Fruit fly (Drosophila melanogaster) whole organism, embryonic: ENCODE data around the gene Dhpr.

Experiments
- CG10462 ChIP-seq: fragments of 200-800 bp; sonication (Bioruptor generic); optimal IDR thresholded peaks from 2 replicates; lab custom pipeline; 2016; ENCODE audit warnings: missing biosample characterization, missing genetic modification characterization
- CG11085 ChIP-seq: fragments of 200-800 bp; sonication (Bioruptor generic); IDR thresholded peaks from 2 replicates; pipeline ENCODE4 v1.3.6; 2022; ENCODE audit warnings: missing biosample characterization, missing genetic modification characterization
- CG12155 ChIP-seq: fragments of 200-800 bp; sonication (Bioruptor generic); optimal IDR thresholded peaks from 3 replicates; lab custom pipeline; 2016; ENCODE audit warnings: missing biosample characterization, missing genetic modification characterization
- CG13424 ChIP-seq: fragments of 200-800 bp; sonication (Bioruptor generic); optimal IDR thresholded peaks from 2 replicates; lab custom pipeline; 2019; ENCODE audit warnings: missing biosample characterization, mild to moderate bottlenecking, missing genetic modification characterization, moderate library complexity
- CG1529 ChIP-seq: fragments of 200-800 bp; sonication (Bioruptor generic); optimal IDR thresholded peaks from 3 replicates; lab custom pipeline; 2018; ENCODE audit warnings: missing biosample characterization, missing genetic modification characterization
- CG15601 ChIP-seq: fragments of 200-800 bp; sonication (Bioruptor generic); optimal IDR thresholded peaks from 3 replicates; lab custom pipeline; 2019; ENCODE audit warnings: missing biosample characterization, mild to moderate bottlenecking, missing genetic modification characterization, moderate library complexity
- CG1647 ChIP-seq: fragments of 200-800 bp; sonication (Bioruptor generic); optimal IDR thresholded peaks from 3 replicates; lab custom pipeline; 2016; ENCODE audit warnings: missing biosample characterization, missing genetic modification characterization
- CG17568 ChIP-seq: fragments of 200-800 bp; sonication (Bioruptor generic); optimal IDR thresholded peaks from 2 replicates; lab custom pipeline; 2018; ENCODE audit warnings: missing biosample characterization, mild to moderate bottlenecking, missing genetic modification characterization, moderate library complexity
- CG2678 ChIP-seq: fragments of 200-800 bp; sonication (Bioruptor generic); optimal IDR thresholded peaks from 3 replicates; lab custom pipeline; 2019; ENCODE audit warnings: missing biosample characterization, mild to moderate bottlenecking, missing genetic modification characterization, moderate library complexity
- CG2712 ChIP-seq: fragments of 200-800 bp; optimal IDR thresholded peaks from 3 replicates; lab custom pipeline; 2019; ENCODE audit warnings: missing biosample characterization, mild to moderate bottlenecking, missing genetic modification characterization, moderate library complexity
- CG33213 ChIP-seq: fragments of 200-800 bp; sonication (Bioruptor generic); optimal IDR thresholded peaks from 3 replicates; lab custom pipeline; 2016; ENCODE audit warnings: missing biosample characterization, missing genetic modification characterization
- CG34224 ChIP-seq: fragments of 200-800 bp; sonication (Bioruptor generic); IDR thresholded peaks from 3 replicates; pipeline ENCODE4 v1.3.6; 2022; ENCODE audit warnings: missing biosample characterization, missing genetic modification characterization; ENCODE audit not compliant: partially characterized antibody
- CG4854 ChIP-seq: fragments of 200-800 bp; sonication (Bioruptor generic); optimal IDR thresholded peaks from 2 replicates; lab custom pipeline; 2016; ENCODE audit warnings: missing biosample characterization, missing genetic modification characterization, inconsistent platforms
- CG6689 ChIP-seq: fragments of 200-800 bp; sonication (Bioruptor generic); IDR thresholded peaks from 2 replicates; pipeline ENCODE4 v1.3.6; 2022; ENCODE audit warnings: missing biosample characterization, missing genetic modification characterization
- CG7357 ChIP-seq: fragments of 200-800 bp; sonication (Bioruptor generic); IDR thresholded peaks from 3 replicates; pipeline ENCODE4 v1.3.6; 2022; ENCODE audit warnings: missing biosample characterization, missing genetic modification characterization
- CG7556 ChIP-seq: fragments of 200-800 bp; sonication (Bioruptor generic); optimal IDR thresholded peaks from 2 replicates; lab custom pipeline; 2017; ENCODE audit warnings: missing biosample characterization, mild to moderate bottlenecking, missing genetic modification characterization
- CG7745 ChIP-seq: fragments of 200-800 bp; sonication (Bioruptor generic); optimal IDR thresholded peaks from 2 replicates; lab custom pipeline; 2018; ENCODE audit warnings: missing biosample characterization, mild to moderate bottlenecking, missing genetic modification characterization, moderate library complexity
- CG9727 ChIP-seq: fragments of 200-800 bp; sonication (Bioruptor generic); optimal IDR thresholded peaks from 3 replicates; lab custom pipeline; 2017; ENCODE audit warnings: missing biosample characterization, mild to moderate bottlenecking, missing genetic modification characterization
- CoRest ChIP-seq: fragments of 200-800 bp; sonication (Bioruptor generic); optimal IDR thresholded peaks from 3 replicates; lab custom pipeline; 2018; ENCODE audit warnings: missing biosample characterization, mild to moderate bottlenecking, missing genetic modification characterization, moderate library complexity
- Dad ChIP-seq: fragments of 200-800 bp; sonication (Bioruptor generic); optimal IDR thresholded peaks from 3 replicates; lab custom pipeline; 2016; ENCODE audit warnings: missing biosample characterization, missing genetic modification characterization
- Dek ChIP-seq: fragments of 200-800 bp; sonication (Bioruptor generic); optimal IDR thresholded peaks from 3 replicates; lab custom pipeline; 2019; ENCODE audit warnings: missing biosample characterization, mild to moderate bottlenecking, missing genetic modification characterization, moderate library complexity
- Dip3 ChIP-seq: fragments of 200-800 bp; sonication (Bioruptor generic); optimal IDR thresholded peaks from 3 replicates; lab custom pipeline; 2016; ENCODE audit warnings: missing biosample characterization, missing genetic modification characterization
- Fer3 ChIP-seq: fragments of 200-800 bp; sonication (Bioruptor generic); optimal IDR thresholded peaks from 2 replicates; lab custom pipeline; 2018; ENCODE audit warnings: missing biosample characterization, mild to moderate bottlenecking, missing genetic modification characterization, moderate library complexity
- Hr3 ChIP-seq: fragments of 200-800 bp; sonication (Bioruptor generic); optimal IDR thresholded peaks from 3 replicates; lab custom pipeline; 2016; ENCODE audit warnings: missing biosample characterization, missing genetic modification characterization
- Lim3 ChIP-seq: fragments of 200-800 bp; sonication (Bioruptor generic); IDR thresholded peaks from 2 replicates; pipeline ENCODE4 v1.3.6; 2022; ENCODE audit warnings: missing biosample characterization, missing genetic modification characterization
- Meics ChIP-seq: fragments of 200-800 bp; sonication (Bioruptor generic); optimal IDR thresholded peaks from 2 replicates; lab custom pipeline; 2017; ENCODE audit warnings: missing biosample characterization, mild to moderate bottlenecking, missing genetic modification characterization
- Nf-YA ChIP-seq: fragments of 200-800 bp; sonication (Bioruptor generic); IDR thresholded peaks from 2 replicates; pipeline ENCODE4 v1.3.6; 2022; ENCODE audit warnings: missing biosample characterization, missing genetic modification characterization
- Oli ChIP-seq: fragments of 200-800 bp; sonication (Bioruptor generic); optimal IDR thresholded peaks from 2 replicates; lab custom pipeline; 2018; ENCODE audit warnings: missing biosample characterization, mild to moderate bottlenecking, missing genetic modification characterization, moderate library complexity
- Optix ChIP-seq: fragments of 200-800 bp; sonication (Bioruptor generic); IDR thresholded peaks from 3 replicates; pipeline ENCODE4 v1.3.6; 2022; ENCODE audit warnings: missing biosample characterization, missing genetic modification characterization
- Pdp1 ChIP-seq, 2 experiments: fragments of 200-800 bp; sonication (Bioruptor generic); optimal IDR thresholded peaks; 3 replicates each; lab custom pipeline; 2016; ENCODE audit warnings: missing biosample characterization in 2 of 2, missing genetic modification characterization in 2 of 2, mild to moderate bottlenecking in 1 of 2, moderate library complexity in 1 of 2
- Sry-δ ChIP-seq: fragments of 200-800 bp; sonication (Bioruptor generic); optimal IDR thresholded peaks from 2 replicates; lab custom pipeline; 2016; ENCODE audit warnings: missing biosample characterization, missing genetic modification characterization
- bsh ChIP-seq, 2 experiments: fragments of 200-800 bp; sonication (Bioruptor generic); optimal IDR thresholded peaks; 2 replicates each; lab custom pipeline; 2017 to 2018; ENCODE audit warnings: mild to moderate bottlenecking in 2 of 2, missing biosample characterization in 2 of 2, missing genetic modification characterization in 2 of 2, moderate library complexity in 1 of 2
- chinmo ChIP-seq: fragments of 200-800 bp; sonication (Bioruptor generic); IDR thresholded peaks from 4 replicates; pipeline ENCODE4 v1.3.6; 2022; ENCODE audit warnings: missing biosample characterization, missing genetic modification characterization; ENCODE audit not compliant: partially characterized antibody
- eve ChIP-seq, 2 experiments: fragments of >200 bp; optimal IDR thresholded peaks; 2 replicates each; lab custom pipeline; 2017; ENCODE audit warnings: missing biosample characterization in 2 of 2, missing genetic modification characterization in 2 of 2
- fru ChIP-seq: fragments of >200 bp; optimal IDR thresholded peaks from 2 replicates; lab custom pipeline; 2017
- gt ChIP-seq: fragments of 200-800 bp; sonication (Bioruptor generic); IDR thresholded peaks from 2 replicates; pipeline ENCODE4 v1.3.6; 2022; ENCODE audit warnings: missing biosample characterization, missing genetic modification characterization
- lab ChIP-seq: fragments of 200-800 bp; sonication (Bioruptor generic); optimal IDR thresholded peaks from 3 replicates; lab custom pipeline; 2017; ENCODE audit warnings: missing biosample characterization, missing genetic modification characterization, mild to moderate bottlenecking, moderate library complexity, missing genetic modification reagents
- lmd ChIP-seq: fragments of 200-800 bp; sonication (Bioruptor generic); IDR thresholded peaks from 2 replicates; pipeline ENCODE4 v1.3.6; 2022; ENCODE audit warnings: missing biosample characterization, missing genetic modification characterization
- luna ChIP-seq: fragments of 200-800 bp; sonication (Bioruptor generic); optimal IDR thresholded peaks from 2 replicates; lab custom pipeline; 2016; ENCODE audit warnings: missing biosample characterization, missing genetic modification characterization
- nmo ChIP-seq: fragments of 200-800 bp; sonication (Bioruptor generic); optimal IDR thresholded peaks from 2 replicates; lab custom pipeline; 2018; ENCODE audit warnings: missing biosample characterization, mild to moderate bottlenecking, missing genetic modification characterization, moderate library complexity
- oc ChIP-seq: fragments of 200-800 bp; sonication (Bioruptor generic); optimal IDR thresholded peaks from 2 replicates; lab custom pipeline; 2018; ENCODE audit warnings: missing biosample characterization, mild to moderate bottlenecking, missing genetic modification characterization, moderate library complexity
- pan ChIP-seq, 4 experiments: fragments of >200 bp in 3 of 4; fragments of 200-800 bp in 1 of 4; sonication (Bioruptor generic) in 1 of 4; optimal IDR thresholded peaks in 3 of 4; IDR thresholded peaks in 1 of 4; 2 replicates each; pipeline versions ENCODE4 v1.3.6 to Lab custom; 2017 to 2022; ENCODE audit warnings: missing biosample characterization in 2 of 4, missing genetic modification characterization in 2 of 4, mixed read lengths in 1 of 4
- peb ChIP-seq: fragments of 200-800 bp; sonication (Bioruptor generic); IDR thresholded peaks from 2 replicates; pipeline ENCODE4 v1.3.6; 2022; ENCODE audit warnings: missing biosample characterization, missing genetic modification characterization
- pros ChIP-seq: fragments of 200-800 bp; sonication (Bioruptor generic); optimal IDR thresholded peaks from 3 replicates; lab custom pipeline; 2019; ENCODE audit warnings: missing biosample characterization, mild to moderate bottlenecking, missing genetic modification characterization, moderate library complexity
- rib ChIP-seq: fragments of 200-800 bp; sonication (Bioruptor generic); IDR thresholded peaks from 2 replicates; pipeline ENCODE4 v1.3.6; 2022; ENCODE audit warnings: missing biosample characterization, missing genetic modification characterization
- row ChIP-seq: fragments of 200-800 bp; sonication (Bioruptor generic); IDR thresholded peaks from 3 replicates; pipeline ENCODE4 v1.3.6; 2022; ENCODE audit warnings: missing biosample characterization, missing genetic modification characterization
- sc ChIP-seq, 3 experiments: fragments of >200 bp in 2 of 3; fragments of 200-800 bp in 1 of 3; sonication (Bioruptor generic) in 1 of 3; optimal IDR thresholded peaks; 2 replicates in 2 of 3; 3 replicates in 1 of 3; lab custom pipeline; 2017; ENCODE audit warnings: mild to moderate bottlenecking in 1 of 3, missing biosample characterization in 1 of 3, missing genetic modification characterization in 1 of 3, missing genetic modification reagents in 1 of 3
- z ChIP-seq: fragments of 200-800 bp; sonication (Bioruptor generic); IDR thresholded peaks from 3 replicates; pipeline ENCODE4 v1.3.6; 2022; ENCODE audit warnings: missing biosample characterization, missing genetic modification characterization

The Dhpr gene

dm6 chr3L:9126021-9126811 lies 8.1 kb upstream of the Dhpr start:
- TF ChIP-seq Dad (GFP tag; lab: Kevin White, UChicago) (no peak), lmd (peak; percentile 40), Sry-δ (GFP tag; lab: Kevin White, UChicago) (no peak), luna (GFP tag; lab: Kevin White, UChicago) (no peak), CG34224 (GFP tag; lab: Robert Waterston, UW) (no peak), sc (optimal IDR thresholded peaks at IDR 0.05; lab: Kevin White, UChicago) (no peak), sc (GFP tag; optimal IDR thresholded peaks at IDR 0.05; lab: Kevin White, UChicago) (no peak), CG2678 (tag; lab: Kevin White, UChicago) (peak; percentile 38), row (GFP tag; lab: Robert Waterston, UW) (peak; percentile 56; the same call in 2 of the 3 replicates), chinmo (GFP tag; lab: Robert Waterston, UW) (0 out of 4 replicates have a peak, but pooled peaks have one; percentile 74), oc (tag; lab: Kevin White, UChicago) (no peak), z (GFP tag; lab: Robert Waterston, UW) (peak; percentile 37; the same call in 1 of the 3 replicates), Dip3 (no peak), CG12155 (GFP tag; lab: Kevin White, UChicago) (peak; percentile 2), lab (peak; percentile 20), peb (GFP tag; lab: Robert Waterston, UW) (0 out of 2 replicates have a peak, but pooled peaks have one; percentile 25), pros (GFP tag; lab: Kevin White, UChicago) (peak; percentile 14), CG6689 (GFP tag; lab: Robert Waterston, UW) (0 out of 2 replicates have a peak, but pooled peaks have one; percentile 20), eve (GFP tag; optimal IDR thresholded peaks at IDR 0.05; lab: Kevin White, UChicago) (peak in 1 of 2 experiments; percentile 18), CG9727 (GFP tag; lab: Kevin White, UChicago) (peak; percentile 19), rib (GFP tag; lab: Robert Waterston, UW) (no peak), Optix (GFP tag; lab: Robert Waterston, UW) (no peak), CG2712 (no peak), CG17568 (GFP tag; lab: Kevin White, UChicago) (no peak), nmo (GFP tag; lab: Kevin White, UChicago) (no peak), CG4854 (GFP tag; lab: Kevin White, UChicago) (no peak), Nf-YA (no peak), CG7745 (tag; lab: Kevin White, UChicago) (no peak), CG1647 (GFP tag; lab: Kevin White, UChicago) (no peak), pan (optimal IDR thresholded peaks at IDR 0.05; lab: Kevin White, UChicago) (no peak), pan (GFP tag; optimal IDR thresholded peaks at IDR 0.05 in 1 of 2, IDR thresholded peaks at IDR 0.05 in 1 of 2) (peak in 1 of 2 experiments; percentile 10), Dek (tag; lab: Kevin White, UChicago) (peak; percentile 5), CG10462 (GFP tag; lab: Kevin White, UChicago) (no peak), gt (GFP tag; lab: Robert Waterston, UW) (no peak), CG15601 (tag; lab: Kevin White, UChicago) (no peak), Pdp1 (GFP tag; optimal IDR thresholded peaks at IDR 0.05; lab: Kevin White, UChicago) (peak in 1 of 2 experiments; percentile 59), CoRest (tag; lab: Kevin White, UChicago) (peak; percentile 15), CG11085 (GFP tag; lab: Robert Waterston, UW) (no peak), CG33213 (no peak), Fer3 (tag; lab: Kevin White, UChicago) (no peak), CG13424 (tag; lab: Kevin White, UChicago) (peak; percentile 1), bsh (GFP tag; optimal IDR thresholded peaks at IDR 0.05; lab: Kevin White, UChicago) (no peak), Oli (tag; lab: Kevin White, UChicago) (no peak), CG1529 (GFP tag; lab: Kevin White, UChicago) (no peak), Hr3 (GFP tag; lab: Kevin White, UChicago) (peak; percentile 19), CG7357 (no peak), Meics (GFP tag; lab: Kevin White, UChicago) (peak; percentile 32), Lim3 (GFP tag; lab: Robert Waterston, UW) (peak; percentile 13; the same call in 1 of the 2 replicates), fru (lab: Kevin White, UChicago) (no peak), CG7556 (peak; percentile 59)
